Fruit fly (Drosophila melanogaster) whole organism, embryonic: ENCODE data around the gene moody.
A peak's percentile ranks its signal among the peaks of the same experiment; 100 is the strongest.

Source experiments
- Ada2b ChIP-seq: fragments of 200-800 bp; sonication (Bioruptor generic); IDR thresholded peaks from 2 replicates; pipeline ENCODE4 v1.3.6; 2022; ENCODE audit warnings: missing biosample characterization, missing genetic modification characterization
- Atf3 ChIP-seq: fragments of 200-800 bp; sonication (Bioruptor generic); optimal IDR thresholded peaks from 3 replicates; lab custom pipeline; 2016; ENCODE audit warnings: missing biosample characterization, missing genetic modification characterization
- CG12744 ChIP-seq: fragments of 200-800 bp; sonication (Bioruptor generic); optimal IDR thresholded peaks from 2 replicates; lab custom pipeline; 2016; ENCODE audit warnings: missing biosample characterization, missing genetic modification characterization
- CG13287 ChIP-seq: fragments of 200-800 bp; sonication (Bioruptor generic); IDR thresholded peaks from 2 replicates; pipeline ENCODE4 v1.3.6; 2022; ENCODE audit warnings: missing biosample characterization, missing genetic modification characterization; ENCODE audit not compliant: partially characterized antibody
- CG14710 ChIP-seq: fragments of 200-800 bp; sonication (Bioruptor generic); optimal IDR thresholded peaks from 3 replicates; lab custom pipeline; 2019; ENCODE audit warnings: missing biosample characterization, mild to moderate bottlenecking, missing genetic modification characterization, moderate library complexity
- CG15479 ChIP-seq: fragments of 200-800 bp; sonication (Bioruptor generic); optimal IDR thresholded peaks from 3 replicates; lab custom pipeline; 2019; ENCODE audit warnings: missing biosample characterization, mild to moderate bottlenecking, missing genetic modification characterization, moderate library complexity
- CG15601 ChIP-seq: fragments of 200-800 bp; sonication (Bioruptor generic); optimal IDR thresholded peaks from 3 replicates; lab custom pipeline; 2019; ENCODE audit warnings: missing biosample characterization, mild to moderate bottlenecking, missing genetic modification characterization, moderate library complexity
- CG16779 ChIP-seq: fragments of 200-800 bp; sonication (Bioruptor generic); IDR thresholded peaks from 2 replicates; pipeline ENCODE4 v1.3.6; 2022; ENCODE audit warnings: missing biosample characterization, missing genetic modification characterization
- CG17359 ChIP-seq: fragments of 200-800 bp; sonication (Bioruptor generic); optimal IDR thresholded peaks from 3 replicates; lab custom pipeline; 2018; ENCODE audit warnings: missing biosample characterization, mild to moderate bottlenecking, missing genetic modification characterization, moderate library complexity
- CG18476 ChIP-seq: fragments of 200-800 bp; sonication (Bioruptor generic); optimal IDR thresholded peaks from 2 replicates; lab custom pipeline; 2016; ENCODE audit warnings: missing biosample characterization, mild to moderate bottlenecking, missing genetic modification characterization
- CG2116 ChIP-seq: fragments of 200-800 bp; sonication (Bioruptor generic); optimal IDR thresholded peaks from 3 replicates; lab custom pipeline; 2018; ENCODE audit warnings: missing biosample characterization, mild to moderate bottlenecking, missing genetic modification characterization
- CG2712 ChIP-seq: fragments of 200-800 bp; optimal IDR thresholded peaks from 3 replicates; lab custom pipeline; 2019; ENCODE audit warnings: missing biosample characterization, mild to moderate bottlenecking, missing genetic modification characterization, moderate library complexity
- CG31388 ChIP-seq: fragments of 200-800 bp; sonication (Bioruptor generic); optimal IDR thresholded peaks from 2 replicates; lab custom pipeline; 2016; ENCODE audit warnings: missing biosample characterization, missing genetic modification characterization
- CG32767 ChIP-seq: fragments of 200-800 bp; sonication (Bioruptor generic); IDR thresholded peaks from 2 replicates; pipeline ENCODE4 v1.3.6; 2022; ENCODE audit warnings: missing biosample characterization, missing genetic modification characterization
- CG6175 ChIP-seq: fragments of 200-800 bp; sonication (Bioruptor generic); IDR thresholded peaks from 3 replicates; pipeline ENCODE4 v1.3.6; 2022; ENCODE audit warnings: missing biosample characterization, missing genetic modification characterization
- CG6765 ChIP-seq: fragments of 200-800 bp; sonication (Bioruptor generic); optimal IDR thresholded peaks from 3 replicates; lab custom pipeline; 2017; ENCODE audit warnings: missing biosample characterization, mild to moderate bottlenecking, missing genetic modification characterization
- CG9817 ChIP-seq: fragments of 200-800 bp; sonication (Bioruptor generic); optimal IDR thresholded peaks from 2 replicates; lab custom pipeline; 2018; ENCODE audit warnings: missing biosample characterization, mild to moderate bottlenecking, missing genetic modification characterization, moderate library complexity
- CoRest ChIP-seq: fragments of 200-800 bp; sonication (Bioruptor generic); optimal IDR thresholded peaks from 3 replicates; lab custom pipeline; 2018; ENCODE audit warnings: missing biosample characterization, mild to moderate bottlenecking, missing genetic modification characterization, moderate library complexity
- Hand ChIP-seq: fragments of 200-800 bp; sonication (Bioruptor generic); optimal IDR thresholded peaks from 2 replicates; lab custom pipeline; 2017; ENCODE audit warnings: mild to moderate bottlenecking, missing biosample characterization, missing genetic modification reagents, missing genetic modification characterization
- Hmx ChIP-seq: fragments of 200-800 bp; sonication (Bioruptor generic); optimal IDR thresholded peaks from 2 replicates; lab custom pipeline; 2016; ENCODE audit warnings: missing biosample characterization, missing genetic modification characterization
- MTF-1 ChIP-seq: fragments of 200-800 bp; sonication (Bioruptor generic); optimal IDR thresholded peaks from 2 replicates; lab custom pipeline; 2018; ENCODE audit warnings: missing biosample characterization, mild to moderate bottlenecking, missing genetic modification characterization, borderline replicate concordance
- NK7.1 ChIP-seq: fragments of 200-800 bp; sonication (Bioruptor generic); optimal IDR thresholded peaks from 3 replicates; lab custom pipeline; 2016; ENCODE audit warnings: missing biosample characterization, missing genetic modification characterization
- Opbp ChIP-seq: fragments of 200-800 bp; sonication (Bioruptor generic); IDR thresholded peaks from 3 replicates; pipeline ENCODE4 v1.3.6; 2022; ENCODE audit warnings: missing biosample characterization, missing genetic modification characterization; ENCODE audit not compliant: partially characterized antibody
- Sry-δ ChIP-seq: fragments of 200-800 bp; sonication (Bioruptor generic); optimal IDR thresholded peaks from 2 replicates; lab custom pipeline; 2016; ENCODE audit warnings: missing biosample characterization, missing genetic modification characterization
- Stat92E ChIP-seq, 3 experiments: fragments of >200 bp in 2 of 3; fragments of 200-800 bp in 1 of 3; sonication (Bioruptor generic) in 1 of 3; optimal IDR thresholded peaks; 2 replicates each; lab custom pipeline; 2017 to 2019; ENCODE audit warnings: missing biosample characterization in 3 of 3, missing genetic modification characterization in 3 of 3, mild to moderate bottlenecking in 1 of 3, moderate library complexity in 1 of 3
- Trl ChIP-seq, 3 experiments: fragments of >200 bp in 2 of 3; fragments of 200-800 bp in 1 of 3; sonication (Bioruptor generic) in 1 of 3; optimal IDR thresholded peaks; 2 replicates in 1 of 3; 3 replicates in 2 of 3; lab custom pipeline; 2016 to 2017; ENCODE audit warnings: missing biosample characterization in 1 of 3, missing genetic modification characterization in 1 of 3
- Usf ChIP-seq: fragments of 200-800 bp; sonication (Bioruptor generic); optimal IDR thresholded peaks from 2 replicates; lab custom pipeline; 2017; ENCODE audit warnings: missing genotype, missing biosample characterization, missing genetic modification characterization
- ab ChIP-seq: fragments of 200-800 bp; sonication (Bioruptor generic); optimal IDR thresholded peaks from 2 replicates; lab custom pipeline; 2016; ENCODE audit warnings: missing biosample characterization, missing genetic modification characterization
- ase ChIP-seq: fragments of 200-800 bp; sonication (Bioruptor generic); IDR thresholded peaks from 3 replicates; pipeline ENCODE4 v1.3.6; 2022; ENCODE audit warnings: missing biosample characterization, missing genetic modification characterization
- bcd ChIP-seq: fragments of 200-800 bp; sonication (Bioruptor generic); optimal IDR thresholded peaks from 2 replicates; lab custom pipeline; 2017; ENCODE audit warnings: missing biosample characterization, mild to moderate bottlenecking, missing genetic modification characterization
- bowl ChIP-seq: fragments of 200-800 bp; sonication (Bioruptor generic); IDR thresholded peaks from 2 replicates; pipeline ENCODE4 v1.3.6; 2022; ENCODE audit warnings: missing biosample characterization, missing genetic modification characterization
- cad ChIP-seq: fragments of >200 bp; optimal IDR thresholded peaks from 2 replicates; lab custom pipeline; 2017; ENCODE audit warnings: missing biosample characterization, missing genetic modification characterization
- cwo ChIP-seq: fragments of 200-800 bp; sonication (Bioruptor generic); optimal IDR thresholded peaks from 3 replicates; lab custom pipeline; 2017; ENCODE audit warnings: missing biosample characterization, missing genetic modification characterization, mild to moderate bottlenecking, moderate library complexity, missing genetic modification reagents
- dpn ChIP-seq, 2 experiments: fragments of 200-800 bp; sonication (Bioruptor generic); optimal IDR thresholded peaks; 3 replicates each; lab custom pipeline; 2016; ENCODE audit warnings: missing biosample characterization in 2 of 2, missing genetic modification characterization in 2 of 2
- exex ChIP-seq: fragments of 200-800 bp; sonication (Bioruptor generic); optimal IDR thresholded peaks from 4 replicates; lab custom pipeline; 2018; ENCODE audit warnings: missing biosample characterization, mild to moderate bottlenecking, missing genetic modification characterization, moderate library complexity
- grn ChIP-seq: fragments of 200-800 bp; sonication (Bioruptor generic); optimal IDR thresholded peaks from 3 replicates; lab custom pipeline; 2017; ENCODE audit warnings: missing biosample characterization, missing genetic modification characterization
- hbn ChIP-seq: fragments of 200-800 bp; sonication (Bioruptor generic); IDR thresholded peaks from 2 replicates; pipeline ENCODE4 v1.3.6; 2022; ENCODE audit warnings: missing biosample characterization, missing genetic modification characterization; ENCODE audit not compliant: partially characterized antibody
- her ChIP-seq: fragments of 200-800 bp; sonication (Bioruptor generic); optimal IDR thresholded peaks from 2 replicates; lab custom pipeline; 2016; ENCODE audit warnings: missing biosample characterization, missing genetic modification characterization
- kay ChIP-seq: fragments of 200-800 bp; sonication (Bioruptor generic); optimal IDR thresholded peaks from 2 replicates; lab custom pipeline; 2016; ENCODE audit warnings: missing biosample characterization, missing genetic modification characterization
- nau ChIP-seq: fragments of 200-800 bp; sonication (Bioruptor generic); optimal IDR thresholded peaks from 3 replicates; lab custom pipeline; 2017; ENCODE audit warnings: missing biosample characterization, mild to moderate bottlenecking, missing genetic modification characterization, missing genetic modification reagents
- nerfin-1 ChIP-seq: fragments of 200-800 bp; sonication (Bioruptor generic); optimal IDR thresholded peaks from 3 replicates; lab custom pipeline; 2019; ENCODE audit warnings: missing biosample characterization, mild to moderate bottlenecking, missing genetic modification characterization, moderate library complexity
- sc ChIP-seq, 3 experiments: fragments of >200 bp in 2 of 3; fragments of 200-800 bp in 1 of 3; sonication (Bioruptor generic) in 1 of 3; optimal IDR thresholded peaks; 2 replicates in 2 of 3; 3 replicates in 1 of 3; lab custom pipeline; 2017; ENCODE audit warnings: mild to moderate bottlenecking in 1 of 3, missing biosample characterization in 1 of 3, missing genetic modification characterization in 1 of 3, missing genetic modification reagents in 1 of 3
- slbo ChIP-seq: fragments of 200-800 bp; sonication (Bioruptor generic); IDR thresholded peaks from 2 replicates; pipeline ENCODE4 v1.3.6; 2022; ENCODE audit warnings: missing biosample characterization, missing genetic modification characterization
- slp2 ChIP-seq: fragments of 200-800 bp; sonication (Bioruptor generic); optimal IDR thresholded peaks from 2 replicates; lab custom pipeline; 2016; ENCODE audit warnings: missing biosample characterization, missing genetic modification characterization
- so ChIP-seq: fragments of 200-800 bp; sonication (Bioruptor generic); IDR thresholded peaks from 3 replicates; pipeline ENCODE4 v1.3.6; 2022; ENCODE audit warnings: missing biosample characterization, missing genetic modification characterization
- sqz ChIP-seq: fragments of 200-800 bp; sonication (Bioruptor generic); optimal IDR thresholded peaks from 3 replicates; lab custom pipeline; 2018; ENCODE audit warnings: missing biosample characterization, mild to moderate bottlenecking, missing genetic modification characterization
- stwl ChIP-seq: fragments of 200-800 bp; sonication (Bioruptor generic); optimal IDR thresholded peaks from 3 replicates; lab custom pipeline; 2018; ENCODE audit warnings: missing biosample characterization, mild to moderate bottlenecking, missing genetic modification characterization, moderate library complexity
- tna ChIP-seq: fragments of 200-800 bp; sonication (Bioruptor generic); IDR thresholded peaks from 2 replicates; pipeline ENCODE4 v1.3.6; 2022; ENCODE audit warnings: missing biosample characterization, missing genetic modification characterization; ENCODE audit not compliant: partially characterized antibody
- twi ChIP-seq: fragments of 200-800 bp; optimal IDR thresholded peaks from 2 replicates; lab custom pipeline; 2019; ENCODE audit warnings: missing biosample characterization, mild to moderate bottlenecking, missing genetic modification characterization, moderate library complexity
- wdn ChIP-seq: fragments of 200-800 bp; sonication (Bioruptor generic); IDR thresholded peaks from 2 replicates; pipeline ENCODE4 v1.3.6; 2022; ENCODE audit warnings: missing biosample characterization, missing genetic modification characterization

Gene moody

dm6 chrX:1995653-1996052 is 54.3 kb downstream of the moody start (continued):
- peak; percentile 48 for TF ChIP-seq cwo (GFP tag; lab: Kevin White, UChicago)
- no peak for TF ChIP-seq MTF-1 (GFP tag; lab: Kevin White, UChicago)
- TF ChIP-seq CG13287 (GFP tag; lab: Robert Waterston, UW): no peak
- TF ChIP-seq kay: no peak
- TF ChIP-seq hbn (GFP tag; lab: Robert Waterston, UW): no peak
- no peak for TF ChIP-seq CG14710 (tag; lab: Kevin White, UChicago)
- TF ChIP-seq nau (GFP tag; lab: Kevin White, UChicago): no peak
- no peak for TF ChIP-seq Usf
- no peak for TF ChIP-seq dpn (GFP tag; optimal IDR thresholded peaks at IDR 0.05; lab: Kevin White, UChicago)
- no peak for TF ChIP-seq ab (GFP tag; lab: Kevin White, UChicago)
- TF ChIP-seq NK7.1 (GFP tag; lab: Kevin White, UChicago): no peak
- TF ChIP-seq Trl (optimal IDR thresholded peaks at IDR 0.05; lab: Kevin White, UChicago): peak; percentile 23 to 69
- no peak for TF ChIP-seq Trl (GFP tag; optimal IDR thresholded peaks at IDR 0.05; lab: Kevin White, UChicago)
- TF ChIP-seq Opbp (GFP tag; lab: Robert Waterston, UW): no peak
- no peak for TF ChIP-seq Hmx
- TF ChIP-seq CG6175: no peak
- TF ChIP-seq CG2712 (tag; lab: Kevin White, UChicago): no peak
- no peak for TF ChIP-seq Hand (GFP tag; lab: Kevin White, UChicago)
- TF ChIP-seq cad (GFP tag; lab: Kevin White, UChicago): no peak
- no peak for TF ChIP-seq ase (GFP tag; lab: Robert Waterston, UW)
- TF ChIP-seq so (GFP tag; lab: Robert Waterston, UW): no peak
- TF ChIP-seq CoRest (tag; lab: Kevin White, UChicago): no peak
- no peak for TF ChIP-seq CG12744 (GFP tag; lab: Kevin White, UChicago)
- TF ChIP-seq CG2116 (GFP tag; lab: Kevin White, UChicago): no peak
- 0 out of 2 replicates have a peak, but pooled peaks have one; percentile 50 for TF ChIP-seq CG32767 (GFP tag; lab: Robert Waterston, UW)
- TF ChIP-seq Atf3 (GFP tag; lab: Kevin White, UChicago): no peak
- no peak for TF ChIP-seq CG15479 (GFP tag; lab: Kevin White, UChicago)
- no peak for TF ChIP-seq nerfin-1 (tag; lab: Kevin White, UChicago)
- no peak for TF ChIP-seq stwl
- TF ChIP-seq CG18476 (GFP tag; lab: Kevin White, UChicago): no peak
- TF ChIP-seq Sry-δ (GFP tag; lab: Kevin White, UChicago): no peak
- TF ChIP-seq slbo (GFP tag; lab: Robert Waterston, UW): no peak
- no peak for TF ChIP-seq bcd
- TF ChIP-seq grn: peak; percentile 59
- TF ChIP-seq slp2 (GFP tag; lab: Kevin White, UChicago): no peak
- no peak for TF ChIP-seq Ada2b (GFP tag; lab: Robert Waterston, UW)
- no peak for TF ChIP-seq sqz (GFP tag; lab: Kevin White, UChicago)
- no peak for TF ChIP-seq CG16779 (GFP tag; lab: Robert Waterston, UW)
- no peak for TF ChIP-seq sc (optimal IDR thresholded peaks at IDR 0.05; lab: Kevin White, UChicago)
- TF ChIP-seq sc (GFP tag; optimal IDR thresholded peaks at IDR 0.05; lab: Kevin White, UChicago): no peak
- no peak for TF ChIP-seq CG9817 (tag; lab: Kevin White, UChicago)
- no peak for TF ChIP-seq CG17359 (tag; lab: Kevin White, UChicago)
- no peak for TF ChIP-seq CG31388 (GFP tag; lab: Kevin White, UChicago)
- TF ChIP-seq CG6765 (GFP tag; lab: Kevin White, UChicago): no peak
- TF ChIP-seq tna: no peak
- TF ChIP-seq bowl (GFP tag; lab: Robert Waterston, UW): no peak
- no peak for TF ChIP-seq her (GFP tag; lab: Kevin White, UChicago)
- TF ChIP-seq Stat92E (GFP tag; optimal IDR thresholded peaks at IDR 0.05; lab: Kevin White, UChicago): no peak
- no peak for TF ChIP-seq twi
- no peak for TF ChIP-seq wdn (GFP tag; lab: Robert Waterston, UW)
- TF ChIP-seq CG15601: no peak
- peak; percentile 30 for TF ChIP-seq exex (tag; lab: Kevin White, UChicago)
